Worm (Caenorhabditis elegans): ENCODE measurements around the gene F01D4.8.

Gene F01D4.8

DNA sequence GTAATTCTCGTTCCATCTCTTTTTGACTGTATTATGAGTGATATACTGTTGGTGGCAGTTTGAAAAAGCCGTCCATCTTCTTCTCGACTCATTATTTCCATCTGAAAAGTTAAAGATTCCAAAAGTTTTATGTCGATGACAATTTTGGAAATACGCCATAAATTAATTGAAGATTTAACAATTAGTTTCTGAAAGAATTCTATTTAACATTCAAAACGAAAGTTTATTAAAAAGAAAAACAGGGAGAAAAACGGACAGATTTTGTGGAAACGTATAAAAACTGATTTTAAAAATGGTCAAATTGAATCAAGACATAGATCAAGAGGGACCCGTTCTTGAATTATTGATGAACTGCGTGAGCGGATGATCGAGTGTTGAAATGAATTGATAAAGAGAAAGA is 39.1 kb downstream of the F01D4.8 start, which contains the start of gene R10H10.7:
R10H10.7 (minus strand) TSS at position 101 of the 400 bp plus-strand sequence.
- TF ChIP-seq zip-8 (tag; optimal IDR thresholded peaks at IDR 0.05), result no peak
- no peak for TF ChIP-seq ceh-43 (GFP tag; optimal IDR thresholded peaks at IDR 0.05)
- no peak for TF ChIP-seq hlh-1 (tag; optimal IDR thresholded peaks at IDR 0.05)

DNA sequence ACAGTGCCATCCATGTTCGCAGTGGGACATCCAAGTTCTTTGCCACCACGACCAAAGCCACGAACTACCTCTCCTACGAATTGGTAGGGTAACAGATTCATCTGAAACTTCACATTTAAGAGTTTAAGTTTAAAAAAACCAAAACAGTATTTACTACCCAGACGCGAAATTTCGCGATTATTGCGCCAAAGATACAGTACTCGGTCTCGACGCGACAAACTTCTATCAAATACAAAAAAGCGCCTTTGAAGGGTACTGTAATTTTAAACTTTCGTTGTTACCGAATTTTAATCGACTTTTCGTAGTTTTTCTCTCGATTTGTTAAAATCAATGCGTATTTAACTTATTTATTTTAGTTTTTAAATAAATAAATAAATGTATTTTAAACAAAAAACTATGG is 43.5 kb downstream of the F01D4.8 start, which contains the start of gene rfk-1:
rfk-1 (minus strand) TSS at position 101 of the 400 bp plus-strand sequence.
- TF ChIP-seq ceh-39 (tag; optimal IDR thresholded peaks at IDR 0.05), result no peak
- no peak for TF ChIP-seq M03D4.4 (tag; optimal IDR thresholded peaks at IDR 0.05)
- TF ChIP-seq sem-2 (GFP tag; optimal IDR thresholded peaks at IDR 0.05), result no peak
- TF ChIP-seq cnd-1 (tag; optimal IDR thresholded peaks at IDR 0.05), result no peak
- TF ChIP-seq unc-120 (tag; optimal IDR thresholded peaks at IDR 0.05; ENCODE audit: poor library complexity, severe bottlenecking), result no peak
- TF ChIP-seq ces-1 (GFP tag; optimal IDR thresholded peaks at IDR 0.05), result no peak
- no peak for TF ChIP-seq nhr-76 (tag; optimal IDR thresholded peaks at IDR 0.05)
- no peak for TF ChIP-seq blmp-1 (tag; optimal IDR thresholded peaks at IDR 0.05)
- TF ChIP-seq lin-32 (GFP tag; optimal IDR thresholded peaks at IDR 0.05), result no peak
- TF ChIP-seq nhr-12 (tag; optimal IDR thresholded peaks at IDR 0.05), result no peak
- no peak for TF ChIP-seq unc-39 (tag; optimal IDR thresholded peaks at IDR 0.05)
- TF ChIP-seq hlh-1 (tag; optimal IDR thresholded peaks at IDR 0.05), result no peak
- no peak for TF ChIP-seq zip-8 (tag; optimal IDR thresholded peaks at IDR 0.05)
- TF ChIP-seq lsy-2 (tag; optimal IDR thresholded peaks at IDR 0.05), result no peak
- no peak for TF ChIP-seq nhr-2 (tag; optimal IDR thresholded peaks at IDR 0.05)
- TF ChIP-seq mab-5 (tag; optimal IDR thresholded peaks at IDR 0.05), result no peak
- no peak for TF ChIP-seq sptf-1 (tag; optimal IDR thresholded peaks at IDR 0.05)
- TF ChIP-seq lin-13 (tag; optimal IDR thresholded peaks at IDR 0.05), result no peak
- no peak for TF ChIP-seq snpc-4 (tag; optimal IDR thresholded peaks at IDR 0.05)

DNA sequence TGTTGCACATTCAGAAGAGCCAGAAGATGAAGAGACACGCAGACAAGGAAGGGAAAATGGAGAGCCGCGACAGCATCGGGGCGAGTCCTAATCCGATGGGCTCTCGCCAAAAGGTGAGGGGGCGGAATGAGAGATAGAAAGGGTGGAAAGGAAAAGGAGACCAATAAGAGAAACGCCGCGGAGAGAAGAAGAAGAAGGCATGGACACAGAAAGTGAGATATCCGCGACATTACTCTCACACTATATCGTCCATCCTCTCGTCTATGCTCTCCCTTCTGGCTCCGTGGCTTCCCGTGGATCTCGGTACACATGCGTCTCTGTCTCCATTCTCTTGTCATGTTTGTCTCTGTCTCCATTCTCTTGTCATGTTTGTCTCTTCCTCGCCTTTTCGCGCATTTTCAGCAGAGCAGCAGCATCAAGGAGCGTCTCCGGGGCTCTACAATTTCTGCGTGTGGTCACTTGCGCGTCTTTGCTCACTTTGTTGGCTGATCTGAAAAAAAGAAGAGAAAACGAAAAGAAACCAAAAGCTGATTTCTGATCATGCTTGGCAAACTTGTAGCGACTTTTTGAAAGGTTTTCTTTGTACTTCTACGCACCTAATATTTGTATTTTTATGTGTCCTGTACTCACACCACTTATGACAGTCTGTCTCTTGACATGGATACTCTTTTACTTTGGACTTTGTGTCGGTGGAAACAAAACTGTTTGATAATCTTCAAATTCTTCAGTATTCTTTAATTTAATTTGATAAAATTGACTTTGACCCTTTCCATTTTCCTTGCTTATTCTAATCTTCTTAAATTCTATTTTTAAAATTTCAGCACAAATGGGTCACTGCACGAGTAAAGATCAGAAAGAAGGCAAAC is 49.5 kb downstream of the F01D4.8 start, which contains the start of gene gpa-7:
gpa-7 (plus strand) TSS at position 816 of the 866 bp plus-strand sequence.
- TF ChIP-seq pha-4 (tag; optimal IDR thresholded peaks at IDR 0.05) (peak; percentile 14), mep-1 (tag; optimal IDR thresholded peaks at IDR 0.05) (peak; percentile 42), ham-2 (GFP tag; optimal IDR thresholded peaks at IDR 0.05) (peak; percentile 53), snpc-4 (tag; optimal IDR thresholded peaks at IDR 0.05) (no peak), lsy-2 (tag; optimal IDR thresholded peaks at IDR 0.05) (no peak), nhr-12 (tag; optimal IDR thresholded peaks at IDR 0.05) (no peak), ceh-43 (GFP tag; optimal IDR thresholded peaks at IDR 0.05) (no peak), sptf-1 (tag; optimal IDR thresholded peaks at IDR 0.05) (peak; percentile 42), unc-120 (tag; optimal IDR thresholded peaks at IDR 0.05; ENCODE audit: poor library complexity, severe bottlenecking) (peak; percentile 92), bed-3 (GFP tag; optimal IDR thresholded peaks at IDR 0.05) (no peak), lin-32 (GFP tag; optimal IDR thresholded peaks at IDR 0.05) (no peak), mab-5 (tag; optimal IDR thresholded peaks at IDR 0.05) (no peak), ces-1 (GFP tag; optimal IDR thresholded peaks at IDR 0.05) (peak; percentile 83), sem-2 (GFP tag; optimal IDR thresholded peaks at IDR 0.05) (no peak), ceh-39 (tag; optimal IDR thresholded peaks at IDR 0.05) (no peak), elt-1 (tag; optimal IDR thresholded peaks at IDR 0.05; ENCODE audit: borderline replicate concordance, insufficient read depth) (no peak), nhr-237 (tag; optimal IDR thresholded peaks at IDR 0.05) (no peak), cnd-1 (tag; optimal IDR thresholded peaks at IDR 0.05) (peak; percentile 8), hlh-1 (tag; optimal IDR thresholded peaks at IDR 0.05) (no peak), tbx-8 (GFP tag; optimal IDR thresholded peaks at IDR 0.05) (no peak), lin-13 (tag; optimal IDR thresholded peaks at IDR 0.05) (peak; percentile 29), flh-1 (GFP tag; optimal IDR thresholded peaks at IDR 0.05) (no peak), unc-62 (GFP tag; optimal IDR thresholded peaks at IDR 0.05) (peak; percentile 52), nhr-76 (tag; optimal IDR thresholded peaks at IDR 0.05) (no peak), blmp-1 (tag; optimal IDR thresholded peaks at IDR 0.05) (peak; percentile 71), nhr-28 (tag; optimal IDR thresholded peaks at IDR 0.05) (no peak), ceh-83 (GFP tag; optimal IDR thresholded peaks at IDR 0.05) (no peak), drap-1 (GFP tag; optimal IDR thresholded peaks at IDR 0.05) (peak; percentile 10), mls-2 (tag; optimal IDR thresholded peaks at IDR 0.05) (peak; percentile 67), M03D4.4 (tag; optimal IDR thresholded peaks at IDR 0.05) (no peak), zip-8 (tag; optimal IDR thresholded peaks at IDR 0.05) (no peak), unc-39 (tag; optimal IDR thresholded peaks at IDR 0.05) (no peak), ztf-11 (tag; optimal IDR thresholded peaks at IDR 0.05) (no peak), elt-3 (tag; optimal IDR thresholded peaks at IDR 0.05) (no peak), nhr-2 (tag; optimal IDR thresholded peaks at IDR 0.05) (no peak)
